Worm (Caenorhabditis elegans) whole organism, L3 larva: Measurements from ENCODE around the gene C06C3.4.

Experiments
- R02D3.7 ChIP-seq: fragments of 150-350 bp; optimal IDR thresholded peaks from 2 replicates; lab custom pipeline; 2014; ENCODE audit warnings: missing biosample characterization, missing genetic modification characterization
- ZK546.5 ChIP-seq: sonication (generic microtip); optimal IDR thresholded peaks from 2 replicates; lab custom pipeline; 2017; ENCODE audit warnings: missing biosample characterization, missing genetic modification characterization
- ama-1 ChIP-seq: fragments of 150-350 bp; optimal IDR thresholded peaks from 2 replicates; lab custom pipeline; 2018
- ceh-16 ChIP-seq: sonication (generic microtip); optimal IDR thresholded peaks from 2 replicates; lab custom pipeline; 2017; ENCODE audit warnings: missing biosample characterization, missing genetic modification characterization
- ceh-28 ChIP-seq: fragments of 150-350 bp; optimal IDR thresholded peaks from 2 replicates; lab custom pipeline; 2014; ENCODE audit warnings: missing biosample characterization, missing genetic modification reagents, missing genetic modification characterization
- ceh-82 ChIP-seq: fragments of 150-350 bp; optimal IDR thresholded peaks from 2 replicates; lab custom pipeline; 2014; ENCODE audit warnings: missing biosample characterization, missing genetic modification characterization
- ceh-9 ChIP-seq: sonication (generic microtip); optimal IDR thresholded peaks from 2 replicates; lab custom pipeline; 2018; ENCODE audit warnings: missing biosample characterization, missing genetic modification characterization
- daf-12 ChIP-seq: fragments of 150-350 bp; optimal IDR thresholded peaks from 2 replicates; lab custom pipeline; 2014; ENCODE audit warnings: missing biosample characterization, missing genetic modification reagents, missing genetic modification characterization
- egl-5 ChIP-seq: fragments of 150-350 bp; optimal IDR thresholded peaks from 2 replicates; lab custom pipeline; 2017; ENCODE audit warnings: missing biosample characterization, missing genetic modification reagents, missing genetic modification characterization, inconsistent platforms
- elt-1 ChIP-seq: fragments of 150-350 bp; optimal IDR thresholded peaks from 2 replicates; lab custom pipeline; 2014; ENCODE audit warnings: missing biosample characterization, missing genetic modification characterization
- elt-2 ChIP-seq: sonication (generic microtip); optimal IDR thresholded peaks from 2 replicates; lab custom pipeline; 2016; ENCODE audit warnings: missing genetic modification reagents, mild to moderate bottlenecking, missing genetic modification characterization, missing compliant biosample characterization
- elt-3 ChIP-seq, 3 experiments: fragments of 150-350 bp in 1 of 3; sonication (generic microtip) in 2 of 3; optimal IDR thresholded peaks; 2 replicates in 2 of 3; 4 replicates in 1 of 3; lab custom pipeline; 2014 to 2017; ENCODE audit warnings: missing biosample characterization in 3 of 3, missing genetic modification characterization in 3 of 3
- eor-1 ChIP-seq, 2 experiments: fragments of 150-350 bp; optimal IDR thresholded peaks; 2 replicates each; lab custom pipeline; 2014 to 2018; ENCODE audit warnings: missing biosample characterization in 2 of 2, missing genetic modification characterization in 2 of 2
- fkh-10 ChIP-seq: sonication (generic microtip); optimal IDR thresholded peaks from 2 replicates; lab custom pipeline; 2017; ENCODE audit warnings: missing biosample characterization, missing genetic modification reagents, missing genetic modification characterization
- fkh-2 ChIP-seq: fragments of 150-350 bp; optimal IDR thresholded peaks from 2 replicates; lab custom pipeline; 2014; ENCODE audit warnings: missing biosample characterization, missing genetic modification reagents, missing genetic modification characterization
- fos-1 ChIP-seq: fragments of 150-350 bp; optimal IDR thresholded peaks from 2 replicates; lab custom pipeline; 2014; ENCODE audit warnings: missing biosample characterization, missing genetic modification characterization
- hmg-11 ChIP-seq: sonication (generic microtip); optimal IDR thresholded peaks from 2 replicates; lab custom pipeline; 2016; ENCODE audit warnings: missing genetic modification characterization, missing compliant biosample characterization
- jun-1 ChIP-seq: fragments of 150-350 bp; optimal IDR thresholded peaks from 2 replicates; lab custom pipeline; 2014; ENCODE audit warnings: missing biosample characterization, missing genetic modification reagents, missing genetic modification characterization
- lin-15B ChIP-seq: fragments of 150-350 bp; optimal IDR thresholded peaks from 2 replicates; lab custom pipeline; 2014; ENCODE audit warnings: missing biosample characterization, missing genetic modification characterization
- lin-39 ChIP-seq: fragments of 150-350 bp; optimal IDR thresholded peaks from 2 replicates; lab custom pipeline; 2018; ENCODE audit warnings: missing biosample characterization, missing genetic modification reagents, missing genetic modification characterization
- lsy-12 ChIP-seq: sonication (generic microtip); optimal IDR thresholded peaks from 2 replicates; lab custom pipeline; 2016; ENCODE audit warnings: mild to moderate bottlenecking, missing genetic modification characterization, missing compliant biosample characterization
- mdl-1 ChIP-seq: fragments of 150-350 bp; optimal IDR thresholded peaks from 2 replicates; lab custom pipeline; 2014; ENCODE audit warnings: missing biosample characterization, missing genetic modification characterization
- mml-1 ChIP-seq: fragments of 150-350 bp; sonication (generic microtip); optimal IDR thresholded peaks from 3 replicates; lab custom pipeline; 2014; ENCODE audit warnings: missing biosample characterization, missing genetic modification characterization
- nfya-1 ChIP-seq: sonication (generic microtip); optimal IDR thresholded peaks from 2 replicates; lab custom pipeline; 2017; ENCODE audit warnings: missing genetic modification characterization, mild to moderate bottlenecking, missing compliant biosample characterization, antibody characterized with exemption, moderate library complexity; ENCODE audit not compliant: insufficient read depth
- nhr-11 ChIP-seq: fragments of 150-350 bp; optimal IDR thresholded peaks from 2 replicates; lab custom pipeline; 2014; ENCODE audit warnings: missing biosample characterization, missing genetic modification characterization
- nhr-12 ChIP-seq: fragments of 150-350 bp; optimal IDR thresholded peaks from 2 replicates; lab custom pipeline; 2014; ENCODE audit warnings: missing biosample characterization, missing genetic modification characterization
- nhr-23 ChIP-seq: fragments of 150-350 bp; optimal IDR thresholded peaks from 2 replicates; lab custom pipeline; 2014; ENCODE audit warnings: missing biosample characterization, missing genetic modification reagents, missing genetic modification characterization
- nhr-237 ChIP-seq: fragments of 150-350 bp; optimal IDR thresholded peaks from 2 replicates; lab custom pipeline; 2014; ENCODE audit warnings: missing biosample characterization, missing genetic modification characterization
- nhr-67 ChIP-seq: fragments of 150-350 bp; optimal IDR thresholded peaks from 2 replicates; lab custom pipeline; 2014; ENCODE audit warnings: missing biosample characterization, missing genetic modification characterization
- nhr-76 ChIP-seq: fragments of 150-350 bp; sonication (generic microtip); optimal IDR thresholded peaks from 5 replicates; lab custom pipeline; 2014; ENCODE audit warnings: missing biosample characterization, missing genetic modification characterization
- nhr-77 ChIP-seq: fragments of 150-350 bp; optimal IDR thresholded peaks from 2 replicates; lab custom pipeline; 2014; ENCODE audit warnings: missing biosample characterization, missing genetic modification characterization
- pha-4 ChIP-seq: fragments of 150-350 bp; optimal IDR thresholded peaks from 2 replicates; lab custom pipeline; 2014; ENCODE audit warnings: missing biosample characterization, missing genetic modification reagents, missing genetic modification characterization
- pqm-1 ChIP-seq: fragments of 150-350 bp; optimal IDR thresholded peaks from 2 replicates; lab custom pipeline; 2017; ENCODE audit warnings: missing biosample characterization, missing genetic modification characterization, inconsistent platforms
- sea-2 ChIP-seq: fragments of 150-350 bp; sonication (generic microtip); optimal IDR thresholded peaks from 4 replicates; lab custom pipeline; 2014; ENCODE audit warnings: missing biosample characterization, missing genetic modification reagents, missing genetic modification characterization
- skn-1 ChIP-seq: fragments of 150-350 bp; optimal IDR thresholded peaks from 2 replicates; lab custom pipeline; 2014; ENCODE audit warnings: missing biosample characterization, missing genetic modification characterization
- snpc-4 ChIP-seq: fragments of 150-350 bp; optimal IDR thresholded peaks from 2 replicates; lab custom pipeline; 2014; ENCODE audit warnings: missing biosample characterization, missing genetic modification characterization
- tbx-2 ChIP-seq: sonication (generic microtip); optimal IDR thresholded peaks from 2 replicates; lab custom pipeline; 2016; ENCODE audit warnings: mild to moderate bottlenecking, missing genetic modification characterization, missing compliant biosample characterization
- unc-39 ChIP-seq: sonication (generic microtip); optimal IDR thresholded peaks from 4 replicates; lab custom pipeline; 2017; ENCODE audit warnings: missing biosample characterization, missing genetic modification characterization
- unc-62 ChIP-seq: fragments of 150-350 bp; sonication (generic microtip); optimal IDR thresholded peaks from 4 replicates; lab custom pipeline; 2014; ENCODE audit warnings: missing biosample characterization, missing genetic modification reagents, missing genetic modification characterization
- zag-1 ChIP-seq: fragments of 150-350 bp; optimal IDR thresholded peaks from 2 replicates; lab custom pipeline; 2014; ENCODE audit warnings: missing biosample characterization, missing genetic modification characterization
- ztf-11 ChIP-seq: fragments of 150-350 bp; optimal IDR thresholded peaks from 2 replicates; lab custom pipeline; 2014; ENCODE audit warnings: missing biosample characterization, missing genetic modification characterization
- ztf-4 ChIP-seq: fragments of 150-350 bp; optimal IDR thresholded peaks from 2 replicates; lab custom pipeline; 2014; ENCODE audit warnings: missing biosample characterization, missing genetic modification characterization

Gene C06C3.4

ce11 chrII:9372991-9373390, at the start of gene C06C3.4:
C06C3.4 (plus strand) TSS chrII:9373291.
- TF ChIP-seq daf-12 (tag; lab: Kevin White, UChicago), result no peak
- TF ChIP-seq pqm-1 (tag; lab: Kevin White, UChicago), result no peak
- TF ChIP-seq skn-1 (tag; lab: Kevin White, UChicago), result no peak
- no peak for TF ChIP-seq unc-39 (tag; lab: Kevin White, UChicago)
- no peak for TF ChIP-seq nhr-23 (tag; lab: Kevin White, UChicago)
- no peak for TF ChIP-seq nhr-77 (tag; lab: Kevin White, UChicago)
- TF ChIP-seq nhr-237 (tag; lab: Kevin White, UChicago), result no peak
- no peak for TF ChIP-seq ceh-9 (tag; lab: Kevin White, UChicago)
- TF ChIP-seq nhr-76, result no peak
- TF ChIP-seq eor-1 (tag; optimal IDR thresholded peaks at IDR 0.05; lab: Kevin White, UChicago), result no peak
- TF ChIP-seq jun-1 (tag; lab: Kevin White, UChicago), result no peak

ce11 chrII:9323660-9324059, 49.4 kb upstream of the C06C3.4 start, which contains the start of gene egli-1:
egli-1 (plus strand) TSS chrII:9323960.
- TF ChIP-seq daf-12 (tag; lab: Kevin White, UChicago) (no peak), elt-2 (no peak), ceh-28 (tag; lab: Kevin White, UChicago) (no peak), nhr-12 (no peak), elt-1 (tag; lab: Kevin White, UChicago) (no peak), ceh-9 (tag; lab: Kevin White, UChicago) (no peak), ceh-82 (no peak), pqm-1 (tag; lab: Kevin White, UChicago) (no peak), egl-5 (tag; lab: Kevin White, UChicago) (no peak), skn-1 (tag; lab: Kevin White, UChicago) (no peak), lin-39 (tag; lab: Kevin White, UChicago) (no peak)

- TF ChIP-seq mml-1 (tag; lab: Kevin White, UChicago) (no peak), nhr-23 (tag; lab: Kevin White, UChicago) (no peak), ceh-9 (tag; lab: Kevin White, UChicago) (no peak), ceh-82 (no peak), skn-1 (tag; lab: Kevin White, UChicago) (no peak), ama-1 (no peak), fos-1 (tag; lab: Kevin White, UChicago) (no peak), nhr-77 (tag; lab: Kevin White, UChicago) (no peak), mdl-1 (tag; lab: Kevin White, UChicago) (no peak), lin-39 (tag; lab: Kevin White, UChicago) (peak; percentile 29), egl-5 (tag; lab: Kevin White, UChicago) (peak; percentile 29), ZK546.5 (no peak), zag-1 (tag; lab: Kevin White, UChicago) (no peak), sea-2 (GFP tag; lab: Kevin White, UChicago) (no peak), jun-1 (tag; lab: Kevin White, UChicago) (no peak), elt-2 (no peak), ceh-28 (tag; lab: Kevin White, UChicago) (no peak), nfya-1 (tag; lab: Kevin White, UChicago) (peak; percentile 49), nhr-12 (no peak), hmg-11 (tag; lab: Kevin White, UChicago) (peak; percentile 16), tbx-2 (no peak), ztf-4 (tag; lab: Kevin White, UChicago) (no peak), nhr-76 (no peak), ztf-11 (tag; lab: Kevin White, UChicago) (no peak), unc-62 (GFP tag; lab: Kevin White, UChicago) (peak; percentile 36), fkh-10 (GFP tag; lab: Kevin White, UChicago) (no peak), nhr-67 (tag; lab: Kevin White, UChicago) (no peak), pqm-1 (tag; lab: Kevin White, UChicago) (no peak), snpc-4 (no peak), elt-1 (tag; lab: Kevin White, UChicago) (no peak), R02D3.7 (tag; lab: Kevin White, UChicago) (no peak), eor-1 (tag; optimal IDR thresholded peaks at IDR 0.05; lab: Kevin White, UChicago) (no peak), nhr-11 (tag; lab: Kevin White, UChicago) (no peak), lin-15B (no peak), pha-4 (tag; lab: Kevin White, UChicago) (peak; percentile 20), ceh-16 (tag; lab: Kevin White, UChicago) (no peak), elt-3 (tag; optimal IDR thresholded peaks at IDR 0.05; lab: Kevin White, UChicago) (no peak), fkh-2 (tag; lab: Kevin White, UChicago) (no peak), lsy-12 (tag; lab: Kevin White, UChicago) (no peak)
Measured at ce11 chrII:9324824-9325351, 48.2 kb upstream of the C06C3.4 start, which contains the start of gene eat-3. eat-3 (plus strand) TSS chrII:9324874.
